Worm (Caenorhabditis elegans): ENCODE measurements around the gene gtf-2H3.

- no peak for TF ChIP-seq mab-5 (tag; optimal IDR thresholded peaks at IDR 0.05)
- TF ChIP-seq lin-39 (tag; optimal IDR thresholded peaks at IDR 0.05) = no peak
- TF ChIP-seq snpc-4 (tag; optimal IDR thresholded peaks at IDR 0.05) = no peak
- TF ChIP-seq nhr-77 (tag; optimal IDR thresholded peaks at IDR 0.05) = no peak
- TF ChIP-seq gmeb-1 (tag; optimal IDR thresholded peaks at IDR 0.05) = no peak
- TF ChIP-seq ceh-82 (tag; optimal IDR thresholded peaks at IDR 0.05) = no peak
- TF ChIP-seq aly-2 (tag; optimal IDR thresholded peaks at IDR 0.05) = no peak
- no peak for TF ChIP-seq unc-39 (tag; optimal IDR thresholded peaks at IDR 0.05)
- no peak for TF ChIP-seq ztf-4 (tag; optimal IDR thresholded peaks at IDR 0.05)
- TF ChIP-seq nhr-10 (tag; optimal IDR thresholded peaks at IDR 0.05) = no peak
- TF ChIP-seq nhr-237 (tag; optimal IDR thresholded peaks at IDR 0.05) = no peak
- no peak for TF ChIP-seq sma-9 (GFP tag; optimal IDR thresholded peaks at IDR 0.05)
- no peak for TF ChIP-seq sma-9 (tag; optimal IDR thresholded peaks at IDR 0.05)
Measured at ce11 chrIII:10106390-10106789, 13.6 kb downstream of the gtf-2H3 start, which contains the start of gene srt-55.
